Worm (Caenorhabditis elegans) whole organism, early embryonic: Measurements from ENCODE around the gene eif-2D.

ENCODE experiments used
- B0310.2 ChIP-seq: sonication (generic microtip); optimal IDR thresholded peaks from 2 replicates; lab custom pipeline; 2016; ENCODE audit warnings: mild to moderate bottlenecking, missing genetic modification characterization, missing compliant biosample characterization
- F13C5.2 ChIP-seq: sonication (generic microtip); optimal IDR thresholded peaks from 2 replicates; lab custom pipeline; 2017; ENCODE audit warnings: mild to moderate bottlenecking, missing genetic modification characterization, inconsistent platforms, missing compliant biosample characterization
- aly-1 ChIP-seq: sonication (generic microtip); optimal IDR thresholded peaks from 2 replicates; lab custom pipeline; 2016; ENCODE audit warnings: missing genetic modification characterization, missing compliant biosample characterization
- ama-1 ChIP-seq: fragments of 150-350 bp; optimal IDR thresholded peaks from 2 replicates; lab custom pipeline; 2014
- ceh-36 ChIP-seq: sonication (generic microtip); optimal IDR thresholded peaks from 2 replicates; lab custom pipeline; 2016; ENCODE audit warnings: missing genetic modification characterization, inconsistent platforms, missing compliant biosample characterization
- flt-1 ChIP-seq: fragments of 200-800 bp; sonication (Bioruptor generic); IDR thresholded peaks from 2 replicates; pipeline ENCODE4 v1.3.6; 2022; ENCODE audit warnings: missing genetic modification characterization, missing compliant biosample characterization
- hmbx-1 ChIP-seq: sonication (generic microtip); optimal IDR thresholded peaks from 2 replicates; lab custom pipeline; 2016; ENCODE audit warnings: mild to moderate bottlenecking, missing genetic modification characterization, missing compliant biosample characterization
- hmg-4 ChIP-seq: fragments of 200-800 bp; sonication (Bioruptor generic); optimal IDR thresholded peaks from 2 replicates; lab custom pipeline; 2018; ENCODE audit warnings: mild to moderate bottlenecking, missing genetic modification characterization, missing compliant biosample characterization
- hnd-1 ChIP-seq: sonication (generic microtip); optimal IDR thresholded peaks from 2 replicates; lab custom pipeline; 2016; ENCODE audit warnings: missing genetic modification characterization, missing compliant biosample characterization
- pes-1 ChIP-seq: fragments of 200-800 bp; sonication (Bioruptor generic); IDR thresholded peaks from 2 replicates; pipeline ENCODE4 v1.3.6; 2022; ENCODE audit warnings: missing genetic modification reagents, missing genetic modification characterization, missing compliant biosample characterization
- scrt-1 ChIP-seq: fragments of 200-800 bp; sonication (Bioruptor generic); IDR thresholded peaks from 2 replicates; pipeline ENCODE4 v1.3.6; 2022; ENCODE audit warnings: missing genetic modification characterization, missing compliant biosample characterization
- tbx-11 ChIP-seq: fragments of 200-800 bp; sonication (Bioruptor generic); IDR thresholded peaks from 2 replicates; pipeline ENCODE4 v1.3.6; 2022; ENCODE audit warnings: missing genetic modification characterization, missing compliant biosample characterization
- tbx-37 ChIP-seq: fragments of 200-800 bp; sonication (Bioruptor generic); conservative IDR thresholded peaks from 2 replicates; pipeline ENCODE4 v1.3.6; 2022; ENCODE audit warnings: missing genetic modification reagents, missing genetic modification characterization, missing compliant biosample characterization
- tra-4 ChIP-seq: sonication (generic microtip); optimal IDR thresholded peaks from 2 replicates; lab custom pipeline; 2017; ENCODE audit warnings: missing genetic modification characterization, missing compliant biosample characterization

DNA sequence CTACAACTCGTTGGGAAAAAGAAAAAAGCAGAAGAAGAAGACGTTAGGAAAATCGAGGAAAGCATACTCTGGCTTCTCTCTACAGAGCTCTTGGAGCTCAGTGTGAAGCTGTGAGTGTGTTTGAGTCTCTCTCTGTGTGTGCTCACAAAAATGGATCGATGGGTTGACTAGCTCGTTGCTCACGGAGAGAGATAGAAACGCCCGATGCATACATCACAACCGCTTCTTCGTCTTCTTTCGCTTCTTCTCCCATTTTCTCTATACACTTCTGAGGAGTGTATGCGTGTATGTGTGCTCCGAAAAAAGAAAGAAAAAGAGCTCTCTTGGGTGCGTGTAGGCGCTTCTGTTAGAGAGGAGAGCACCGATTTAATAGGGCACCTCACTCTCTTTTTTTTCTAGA is 33.6 kb downstream of the eif-2D start:
- TF ChIP-seq aly-1 (tag; lab: Kevin White, UChicago) (no peak), tbx-11 (GFP tag; lab: Robert Waterston, UW) (no peak), tbx-37 (no peak), hmg-4 (no peak), B0310.2 (tag; lab: Kevin White, UChicago) (no peak), tra-4 (tag; lab: Kevin White, UChicago) (no peak), scrt-1 (GFP tag; lab: Robert Waterston, UW) (no peak), ama-1 (lab: Kevin White, UChicago) (no peak), hmbx-1 (no peak), flt-1 (GFP tag; lab: Robert Waterston, UW) (no peak), pes-1 (GFP tag; lab: Robert Waterston, UW) (no peak), F13C5.2 (tag; lab: Kevin White, UChicago) (no peak), ceh-36 (no peak), hnd-1 (tag; lab: Kevin White, UChicago) (no peak)
